Worm (Caenorhabditis elegans): ENCODE data around the gene Y73B6BL.29.

DNA sequence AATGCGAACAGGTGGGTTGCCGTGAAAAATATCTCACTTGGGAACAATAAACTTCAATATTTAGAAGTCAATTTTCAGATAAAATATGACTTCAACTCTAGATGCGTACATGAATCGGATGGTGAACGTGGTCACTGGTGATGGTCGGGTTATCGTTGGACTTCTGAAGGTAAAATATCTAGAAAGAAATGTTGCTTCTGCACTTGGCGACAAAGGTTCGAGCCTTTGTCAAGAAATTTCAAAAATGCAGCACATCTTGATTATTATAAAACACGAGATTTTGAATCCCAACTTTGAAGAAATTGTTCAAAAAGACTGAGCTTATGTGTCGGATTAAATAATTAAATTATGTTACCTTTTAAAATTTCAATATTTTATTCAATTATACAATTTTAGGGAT, 4.7 kb downstream of the Y73B6BL.29 start, which contains the start of gene lsm-8:
- TF ChIP-seq dao-5 (tag; optimal IDR thresholded peaks at IDR 0.05) (no peak), W03F9.2 (tag; optimal IDR thresholded peaks at IDR 0.05) (no peak)

Data from whole organism, L4/young adult.